Fruit fly (Drosophila melanogaster) whole organism, wandering third instar larva: ENCODE data around the gene CG9483.

ENCODE experiments used
- Abd-B ChIP-seq: fragments of >200 bp; optimal IDR thresholded peaks from 2 replicates; lab custom pipeline; 2017; ENCODE audit warnings: missing biosample characterization, missing genetic modification characterization
- CG32264 ChIP-seq: fragments of 200-800 bp; sonication (Bioruptor generic); optimal IDR thresholded peaks from 2 replicates; lab custom pipeline; 2016; ENCODE audit warnings: missing biosample characterization, missing genetic modification characterization
- CG9705 ChIP-seq: fragments of 200-800 bp; sonication (Bioruptor generic); optimal IDR thresholded peaks from 2 replicates; lab custom pipeline; 2018; ENCODE audit warnings: missing biosample characterization, mild to moderate bottlenecking, missing genetic modification characterization
- CrebA ChIP-seq: fragments of 200-800 bp; sonication (Bioruptor generic); optimal IDR thresholded peaks from 2 replicates; lab custom pipeline; 2016; ENCODE audit warnings: missing biosample characterization, mild to moderate bottlenecking, missing genetic modification characterization, borderline replicate concordance
- Dfd ChIP-seq: fragments of >200 bp; optimal IDR thresholded peaks from 2 replicates; lab custom pipeline; 2017; ENCODE audit warnings: missing biosample characterization, missing genetic modification characterization
- Dif ChIP-seq: fragments of 200-275, 200-300 bp; sonication (Bioruptor generic); optimal IDR thresholded peaks from 2 replicates; lab custom pipeline; 2018; ENCODE audit warnings: missing biosample characterization, missing genetic modification characterization; ENCODE audit not compliant: partially characterized antibody
- GATAd ChIP-seq: sonication (Bioruptor generic); optimal IDR thresholded peaks from 2 replicates; lab custom pipeline; 2016; ENCODE audit warnings: missing biosample characterization, missing genetic modification characterization
- HLH106 ChIP-seq: fragments of 200-800 bp; optimal IDR thresholded peaks from 3 replicates; lab custom pipeline; 2019; ENCODE audit warnings: missing biosample characterization, mild to moderate bottlenecking, missing genetic modification characterization, moderate library complexity
- Hnf4 ChIP-seq: fragments of 200-800 bp; sonication (Bioruptor generic); optimal IDR thresholded peaks from 2 replicates; lab custom pipeline; 2016; ENCODE audit warnings: missing biosample characterization, mild to moderate bottlenecking, missing genetic modification characterization
- Hr78 ChIP-seq: fragments of >200 bp; optimal IDR thresholded peaks from 2 replicates; lab custom pipeline; 2017; ENCODE audit warnings: missing biosample characterization, missing genetic modification characterization
- Hr83 ChIP-seq: fragments of 200-300 bp; sonication (Bioruptor generic); optimal IDR thresholded peaks from 2 replicates; lab custom pipeline; 2016; ENCODE audit warnings: missing biosample characterization, mild to moderate bottlenecking, missing genetic modification characterization, moderate library complexity; ENCODE audit not compliant: poor library complexity, severe bottlenecking
- Jra ChIP-seq: sonication (Bioruptor generic); optimal IDR thresholded peaks from 2 replicates; lab custom pipeline; 2016; ENCODE audit warnings: missing biosample characterization, missing genetic modification characterization
- Mio ChIP-seq: sonication (Bioruptor generic); optimal IDR thresholded peaks from 2 replicates; lab custom pipeline; 2016; ENCODE audit warnings: missing biosample characterization, missing genetic modification characterization
- Myc ChIP-seq: fragments of >200 bp; optimal IDR thresholded peaks from 2 replicates; lab custom pipeline; 2017
- N ChIP-seq: fragments of >200 bp; optimal IDR thresholded peaks from 2 replicates; lab custom pipeline; 2018; ENCODE audit warnings: missing biosample characterization, missing external identifiers, missing genetic modification characterization
- OdsH ChIP-seq: fragments of 200-800 bp; sonication (Bioruptor generic); optimal IDR thresholded peaks from 2 replicates; lab custom pipeline; 2016; ENCODE audit warnings: missing biosample characterization, mild to moderate bottlenecking, missing genetic modification characterization
- Rel ChIP-seq, 2 experiments: fragments of 200-800 bp; sonication (Bioruptor generic) in 1 of 2; optimal IDR thresholded peaks; 2 replicates in 1 of 2; 3 replicates in 1 of 2; lab custom pipeline; 2016 to 2019; ENCODE audit warnings: mild to moderate bottlenecking in 2 of 2, missing biosample characterization in 2 of 2, missing genetic modification characterization in 2 of 2, moderate library complexity in 1 of 2
- Sp1 ChIP-seq: fragments of 200-800 bp; sonication (Bioruptor generic); optimal IDR thresholded peaks from 3 replicates; lab custom pipeline; 2019; ENCODE audit warnings: missing biosample characterization, mild to moderate bottlenecking, missing genetic modification characterization, moderate library complexity
- Vsx2 ChIP-seq: fragments of 200-300, 225-300 bp; sonication (Bioruptor generic); optimal IDR thresholded peaks from 2 replicates; lab custom pipeline; 2018; ENCODE audit warnings: missing biosample characterization, missing genetic modification characterization; ENCODE audit not compliant: partially characterized antibody
- br ChIP-seq: fragments of 200-800 bp; sonication (Bioruptor generic); optimal IDR thresholded peaks from 2 replicates; lab custom pipeline; 2016; ENCODE audit warnings: missing biosample characterization, missing genetic modification characterization
- brk ChIP-seq: fragments of 200-800 bp; sonication (Bioruptor generic); optimal IDR thresholded peaks from 2 replicates; lab custom pipeline; 2016; ENCODE audit warnings: missing biosample characterization, mild to moderate bottlenecking, missing genetic modification characterization
- dl ChIP-seq, 2 experiments: fragments of 175-275, 200-275 bp in 1 of 2; fragments of 200-275 bp in 1 of 2; sonication (Bioruptor generic); optimal IDR thresholded peaks; lab custom pipeline; 2018; ENCODE audit warnings: mild to moderate bottlenecking in 2 of 2, missing biosample characterization in 2 of 2, missing genetic modification characterization in 2 of 2, moderate library complexity in 2 of 2; ENCODE audit not compliant: partially characterized antibody in 2 of 2, insufficient read depth in 1 of 2
- dmrt93B ChIP-seq: fragments of 200-800 bp; sonication (Bioruptor generic); optimal IDR thresholded peaks from 2 replicates; lab custom pipeline; 2018; ENCODE audit warnings: missing biosample characterization, mild to moderate bottlenecking, missing genetic modification characterization
- dsf ChIP-seq: sonication (Bioruptor generic); optimal IDR thresholded peaks from 2 replicates; lab custom pipeline; 2016; ENCODE audit warnings: missing biosample characterization, missing genetic modification characterization, borderline replicate concordance
- ey ChIP-seq: fragments of 200-800 bp; sonication (Bioruptor generic); optimal IDR thresholded peaks from 2 replicates; lab custom pipeline; 2016; ENCODE audit warnings: missing biosample characterization, missing genetic modification characterization
- foxo ChIP-seq, 2 experiments: fragments of 200-800 bp; sonication (Bioruptor generic); optimal IDR thresholded peaks; 2 replicates in 1 of 2; 3 replicates in 1 of 2; lab custom pipeline; 2016 to 2017; ENCODE audit warnings: missing biosample characterization in 2 of 2, missing genetic modification characterization in 2 of 2
- fru ChIP-seq: fragments of 200-800 bp; sonication (Bioruptor generic); optimal IDR thresholded peaks from 3 replicates; lab custom pipeline; 2016; ENCODE audit warnings: missing biosample characterization, mild to moderate bottlenecking, missing genetic modification characterization
- h ChIP-seq: fragments of 200-800 bp; sonication (Bioruptor generic); optimal IDR thresholded peaks from 3 replicates; lab custom pipeline; 2016; ENCODE audit warnings: missing biosample characterization, mild to moderate bottlenecking, missing genetic modification characterization
- jim ChIP-seq: fragments of 175-275, 200-325 bp; sonication (Bioruptor generic); optimal IDR thresholded peaks from 2 replicates; lab custom pipeline; 2016; ENCODE audit warnings: missing biosample characterization, mild to moderate bottlenecking, missing genetic modification characterization
- lola ChIP-seq: fragments of >200 bp; optimal IDR thresholded peaks from 2 replicates; lab custom pipeline; 2017; ENCODE audit warnings: missing biosample characterization, missing genetic modification characterization
- pan ChIP-seq: fragments of >200 bp; optimal IDR thresholded peaks from 2 replicates; lab custom pipeline; 2017
- psq ChIP-seq: fragments of 200-800 bp; sonication (Bioruptor generic); optimal IDR thresholded peaks from 3 replicates; lab custom pipeline; 2017; ENCODE audit warnings: missing biosample characterization, mild to moderate bottlenecking, missing genetic modification characterization, moderate library complexity
- rgr ChIP-seq: fragments of 200-800 bp; sonication (Bioruptor generic); optimal IDR thresholded peaks from 3 replicates; lab custom pipeline; 2016; ENCODE audit warnings: missing biosample characterization, mild to moderate bottlenecking, missing genetic modification characterization
- sage ChIP-seq: fragments of 200-800 bp; sonication (Bioruptor generic); optimal IDR thresholded peaks from 2 replicates; lab custom pipeline; 2016; ENCODE audit warnings: missing biosample characterization, mild to moderate bottlenecking, missing genetic modification characterization
- tai ChIP-seq: sonication (Bioruptor generic); optimal IDR thresholded peaks from 2 replicates; lab custom pipeline; 2016; ENCODE audit warnings: missing biosample characterization, missing genetic modification characterization
- usp ChIP-seq: fragments of >200 bp; optimal IDR thresholded peaks from 2 replicates; lab custom pipeline; 2017; ENCODE audit warnings: missing biosample characterization, missing genetic modification characterization
- woc ChIP-seq: sonication (Bioruptor generic); optimal IDR thresholded peaks from 2 replicates; lab custom pipeline; 2016; ENCODE audit warnings: missing biosample characterization, mild to moderate bottlenecking, missing genetic modification characterization

Gene CG9483

dm6 chr2L:8825222-8825869 is 41.2 kb upstream of the CG9483 start, which contains the start of gene SoxN:
Gene SoxN (plus strand): TSS chr2L:8825645.
- TF ChIP-seq fru (GFP tag; lab: Kevin White, UChicago) = peak; percentile 7
- TF ChIP-seq br (GFP tag; lab: Kevin White, UChicago) = no peak
- peak; percentile 21 for TF ChIP-seq rgr (GFP tag; lab: Kevin White, UChicago)
- TF ChIP-seq Rel (GFP tag; optimal IDR thresholded peaks at IDR 0.05; lab: Kevin White, UChicago) = no peak
- no peak for TF ChIP-seq Rel (tag; optimal IDR thresholded peaks at IDR 0.05; lab: Kevin White, UChicago)
- peak; percentile 17 for TF ChIP-seq h
- no peak for TF ChIP-seq foxo (GFP tag; optimal IDR thresholded peaks at IDR 0.05; lab: Kevin White, UChicago)
- peak; percentile 2 for TF ChIP-seq psq
- TF ChIP-seq Dif = peak; percentile 26
- TF ChIP-seq Sp1 = peak; percentile 12
- peak; percentile 21 for TF ChIP-seq Hr83 (GFP tag; lab: Kevin White, UChicago)
- peak; percentile 84 for TF ChIP-seq Vsx2 (GFP tag; lab: Kevin White, UChicago)
- peak; percentile 86 for TF ChIP-seq N

- no peak for TF ChIP-seq woc (GFP tag; lab: Kevin White, UChicago)
- no peak for TF ChIP-seq CG9705 (GFP tag; lab: Kevin White, UChicago)
- TF ChIP-seq foxo (GFP tag; optimal IDR thresholded peaks at IDR 0.05; lab: Kevin White, UChicago) = no peak
- TF ChIP-seq Hr78 = no peak
- no peak for TF ChIP-seq Vsx2 (GFP tag; lab: Kevin White, UChicago)
Observed at dm6 chr2L:8828387-8828786, 38.2 kb upstream of the CG9483 start.

DNA sequence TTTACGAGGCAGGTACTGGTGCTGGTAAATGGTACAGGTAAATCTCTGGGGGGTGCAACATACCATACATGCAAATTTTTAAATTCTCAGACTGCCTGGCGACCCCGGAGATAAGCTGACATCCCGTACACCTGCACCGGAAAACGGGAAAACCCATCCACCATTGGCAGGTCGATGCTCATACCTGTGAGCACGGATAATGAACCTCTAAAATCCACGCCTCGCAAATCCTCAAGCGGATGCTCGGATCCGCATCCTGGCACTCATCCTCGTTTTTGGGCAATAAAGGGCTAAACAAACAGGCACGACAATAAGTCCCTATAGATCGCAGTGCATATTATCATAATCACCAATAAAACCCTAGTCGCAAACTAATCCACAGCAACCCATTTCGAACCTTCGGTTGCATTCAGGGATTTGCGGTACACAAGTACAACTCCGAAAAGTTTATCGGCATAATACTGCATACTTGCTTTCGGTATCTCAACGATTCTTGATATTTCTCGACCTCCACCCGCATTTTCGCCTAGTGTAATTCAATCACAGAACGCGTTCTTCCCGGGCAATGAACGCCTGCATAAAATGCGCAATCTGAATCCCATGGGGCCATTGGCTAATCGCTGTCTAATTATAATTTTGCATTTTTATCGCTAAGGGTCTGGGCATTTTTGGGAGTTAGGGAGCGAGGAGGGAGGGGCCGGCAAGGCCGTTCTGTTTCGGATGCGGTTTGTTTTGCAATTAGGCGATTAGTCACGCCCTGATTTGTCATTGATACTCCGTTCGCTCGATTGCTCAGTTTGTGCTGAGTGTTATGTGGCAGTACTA is 34.0 kb upstream of the CG9483 start:
- TF ChIP-seq woc (GFP tag; lab: Kevin White, UChicago) (no peak), Jra (GFP tag; lab: Kevin White, UChicago) (no peak), ey (no peak)

DNA sequence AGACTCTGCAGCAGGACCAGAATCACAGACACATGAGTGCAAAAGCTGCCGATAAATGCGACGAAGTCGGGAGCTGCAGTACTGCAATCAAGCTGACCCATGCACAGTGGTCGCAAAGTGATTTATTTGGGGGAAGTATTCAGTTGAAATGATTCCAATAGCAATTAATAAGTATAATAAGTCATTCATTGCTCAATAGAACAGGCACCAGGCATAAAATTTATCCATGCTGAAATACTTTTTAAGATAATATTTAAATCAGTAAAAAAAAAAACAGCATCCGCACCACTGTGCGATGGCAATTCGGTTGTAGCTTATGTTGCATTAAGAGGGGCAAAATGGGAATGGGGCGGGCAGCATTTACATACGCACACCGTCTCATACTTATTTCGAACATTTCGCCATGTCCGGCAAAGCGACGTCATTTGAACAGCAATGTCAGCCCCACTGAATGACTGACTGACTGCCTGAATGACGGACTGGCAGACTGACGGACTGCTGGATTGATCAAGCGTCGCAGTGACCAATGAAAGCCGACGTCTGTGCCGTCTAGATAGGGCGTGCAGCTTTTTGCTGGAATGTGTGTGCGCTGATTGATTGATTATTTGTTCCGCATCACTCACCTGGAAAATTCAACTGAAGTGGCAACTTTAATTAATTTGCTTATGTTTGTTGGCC is 31.6 kb upstream of the CG9483 start:
- peak; percentile 32 for TF ChIP-seq Sp1
- TF ChIP-seq CG32264 (GFP tag; lab: Kevin White, UChicago) = peak; percentile 49
- TF ChIP-seq usp (GFP tag; lab: Kevin White, UChicago) = no peak
- no peak for TF ChIP-seq CrebA (GFP tag; lab: Kevin White, UChicago)
- TF ChIP-seq woc (GFP tag; lab: Kevin White, UChicago) = peak; percentile 77
- peak; percentile 39 for TF ChIP-seq br (GFP tag; lab: Kevin White, UChicago)
- no peak for TF ChIP-seq dsf (GFP tag; lab: Kevin White, UChicago)
- TF ChIP-seq Jra (GFP tag; lab: Kevin White, UChicago) = no peak
- TF ChIP-seq Hr83 (GFP tag; lab: Kevin White, UChicago) = no peak
- TF ChIP-seq CG9705 (GFP tag; lab: Kevin White, UChicago) = no peak
- peak; percentile 17 for TF ChIP-seq HLH106 (tag; lab: Kevin White, UChicago)
- no peak for TF ChIP-seq dmrt93B (GFP tag; lab: Kevin White, UChicago)
- peak; percentile 38 for TF ChIP-seq rgr (GFP tag; lab: Kevin White, UChicago)
- no peak for TF ChIP-seq tai (GFP tag; lab: Kevin White, UChicago)
- no peak for TF ChIP-seq jim (GFP tag; lab: Kevin White, UChicago)
- peak in 1 of 2 experiments; percentile 86 for TF ChIP-seq foxo (GFP tag; optimal IDR thresholded peaks at IDR 0.05; lab: Kevin White, UChicago)
- no peak for TF ChIP-seq Hr78
- TF ChIP-seq h = peak; percentile 84
- TF ChIP-seq dl (GFP tag; optimal IDR thresholded peaks at IDR 0.05; lab: Kevin White, UChicago; ENCODE audit: insufficient read depth in 1 of 2, partially characterized antibody in 2 of 2) = no peak
- peak; percentile 52 for TF ChIP-seq fru (GFP tag; lab: Kevin White, UChicago)
- peak; percentile 26 for TF ChIP-seq ey
- TF ChIP-seq Abd-B (GFP tag; lab: Kevin White, UChicago) = no peak
- TF ChIP-seq Hnf4 (GFP tag; lab: Kevin White, UChicago) = peak; percentile 28
- TF ChIP-seq N = no peak
- TF ChIP-seq Myc = no peak
- no peak for TF ChIP-seq GATAd (GFP tag; lab: Kevin White, UChicago)
- no peak for TF ChIP-seq Dif
- TF ChIP-seq Mio (GFP tag; lab: Kevin White, UChicago) = no peak
- TF ChIP-seq Rel (GFP tag; optimal IDR thresholded peaks at IDR 0.05; lab: Kevin White, UChicago) = peak; percentile 15
- no peak for TF ChIP-seq Rel (tag; optimal IDR thresholded peaks at IDR 0.05; lab: Kevin White, UChicago)
- TF ChIP-seq brk (GFP tag; lab: Kevin White, UChicago) = no peak
- no peak for TF ChIP-seq pan (lab: Kevin White, UChicago)
- TF ChIP-seq lola (GFP tag; lab: Kevin White, UChicago) = no peak
- no peak for TF ChIP-seq Vsx2 (GFP tag; lab: Kevin White, UChicago)
- peak; percentile 74 for TF ChIP-seq sage
- no peak for TF ChIP-seq Dfd (GFP tag; lab: Kevin White, UChicago)
- peak; percentile 50 for TF ChIP-seq OdsH
- TF ChIP-seq psq = peak; percentile 14
